Worm (Caenorhabditis elegans) whole organism, L3 larva: ENCODE data around the gene Y57E12B.4.

Experiments
- ama-1 ChIP-seq: fragments of 150-350 bp; optimal IDR thresholded peaks from 2 replicates; lab custom pipeline; 2018
- ceh-28 ChIP-seq: fragments of 150-350 bp; optimal IDR thresholded peaks from 2 replicates; lab custom pipeline; 2014; ENCODE audit warnings: missing biosample characterization, missing genetic modification reagents, missing genetic modification characterization
- fkh-10 ChIP-seq: sonication (generic microtip); optimal IDR thresholded peaks from 2 replicates; lab custom pipeline; 2017; ENCODE audit warnings: missing biosample characterization, missing genetic modification reagents, missing genetic modification characterization
- lin-39 ChIP-seq: fragments of 150-350 bp; optimal IDR thresholded peaks from 2 replicates; lab custom pipeline; 2018; ENCODE audit warnings: missing biosample characterization, missing genetic modification reagents, missing genetic modification characterization
- lsy-12 ChIP-seq: sonication (generic microtip); optimal IDR thresholded peaks from 2 replicates; lab custom pipeline; 2016; ENCODE audit warnings: mild to moderate bottlenecking, missing genetic modification characterization, missing compliant biosample characterization
- mdl-1 ChIP-seq: fragments of 150-350 bp; optimal IDR thresholded peaks from 2 replicates; lab custom pipeline; 2014; ENCODE audit warnings: missing biosample characterization, missing genetic modification characterization
- nhr-11 ChIP-seq: fragments of 150-350 bp; optimal IDR thresholded peaks from 2 replicates; lab custom pipeline; 2014; ENCODE audit warnings: missing biosample characterization, missing genetic modification characterization
- nhr-76 ChIP-seq: fragments of 150-350 bp; sonication (generic microtip); optimal IDR thresholded peaks from 5 replicates; lab custom pipeline; 2014; ENCODE audit warnings: missing biosample characterization, missing genetic modification characterization
- pha-4 ChIP-seq: fragments of 150-350 bp; optimal IDR thresholded peaks from 2 replicates; lab custom pipeline; 2014; ENCODE audit warnings: missing biosample characterization, missing genetic modification reagents, missing genetic modification characterization
- snpc-4 ChIP-seq: fragments of 150-350 bp; optimal IDR thresholded peaks from 2 replicates; lab custom pipeline; 2014; ENCODE audit warnings: missing biosample characterization, missing genetic modification characterization
- tbx-2 ChIP-seq: sonication (generic microtip); optimal IDR thresholded peaks from 2 replicates; lab custom pipeline; 2016; ENCODE audit warnings: mild to moderate bottlenecking, missing genetic modification characterization, missing compliant biosample characterization
- unc-62 ChIP-seq: fragments of 150-350 bp; sonication (generic microtip); optimal IDR thresholded peaks from 4 replicates; lab custom pipeline; 2014; ENCODE audit warnings: missing biosample characterization, missing genetic modification reagents, missing genetic modification characterization
- ztf-11 ChIP-seq: fragments of 150-350 bp; optimal IDR thresholded peaks from 2 replicates; lab custom pipeline; 2014; ENCODE audit warnings: missing biosample characterization, missing genetic modification characterization
- ztf-4 ChIP-seq: fragments of 150-350 bp; optimal IDR thresholded peaks from 2 replicates; lab custom pipeline; 2014; ENCODE audit warnings: missing biosample characterization, missing genetic modification characterization

DNA sequence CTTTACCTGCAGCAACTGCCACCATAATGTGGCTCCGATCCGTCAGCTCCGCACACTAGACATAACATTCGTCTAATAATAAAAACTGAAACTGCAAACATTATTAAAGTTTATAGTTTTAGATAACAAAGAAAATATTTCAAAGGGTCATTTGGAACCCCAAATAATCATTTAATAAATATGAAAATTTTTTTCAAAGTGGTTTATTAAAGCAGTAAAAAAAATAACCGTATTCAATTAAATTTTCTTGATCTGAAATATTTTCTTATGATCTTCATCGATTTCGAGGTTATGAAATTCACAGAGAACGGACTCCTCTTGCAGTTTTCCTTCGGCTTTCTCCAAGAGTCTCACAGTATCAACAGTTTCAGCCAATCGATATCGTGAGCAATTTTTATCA lies 38.6 kb upstream of the Y57E12B.4 start, which contains the start of gene nhr-163:
- TF ChIP-seq snpc-4 (tag; lab: Kevin White, UChicago), result no peak
- no peak for TF ChIP-seq unc-62
- TF ChIP-seq tbx-2 (tag; lab: Kevin White, UChicago), result no peak
- TF ChIP-seq ama-1 (lab: Kevin White, UChicago), result no peak
- TF ChIP-seq nhr-11 (tag; lab: Kevin White, UChicago), result no peak
- no peak for TF ChIP-seq ztf-11 (tag; lab: Kevin White, UChicago)
- no peak for TF ChIP-seq ztf-4 (tag; lab: Kevin White, UChicago)
- no peak for TF ChIP-seq pha-4 (tag; lab: Kevin White, UChicago)
- no peak for TF ChIP-seq nhr-76
- no peak for TF ChIP-seq ceh-28 (tag; lab: Kevin White, UChicago)
- no peak for TF ChIP-seq mdl-1 (tag; lab: Kevin White, UChicago)
- no peak for TF ChIP-seq lin-39
- no peak for TF ChIP-seq fkh-10 (GFP tag; lab: Kevin White, UChicago)
- TF ChIP-seq lsy-12 (tag; lab: Kevin White, UChicago), result no peak
